Fruit fly (Drosophila melanogaster): ENCODE measurements around the gene CG8679.

CG8679 gene

DNA sequence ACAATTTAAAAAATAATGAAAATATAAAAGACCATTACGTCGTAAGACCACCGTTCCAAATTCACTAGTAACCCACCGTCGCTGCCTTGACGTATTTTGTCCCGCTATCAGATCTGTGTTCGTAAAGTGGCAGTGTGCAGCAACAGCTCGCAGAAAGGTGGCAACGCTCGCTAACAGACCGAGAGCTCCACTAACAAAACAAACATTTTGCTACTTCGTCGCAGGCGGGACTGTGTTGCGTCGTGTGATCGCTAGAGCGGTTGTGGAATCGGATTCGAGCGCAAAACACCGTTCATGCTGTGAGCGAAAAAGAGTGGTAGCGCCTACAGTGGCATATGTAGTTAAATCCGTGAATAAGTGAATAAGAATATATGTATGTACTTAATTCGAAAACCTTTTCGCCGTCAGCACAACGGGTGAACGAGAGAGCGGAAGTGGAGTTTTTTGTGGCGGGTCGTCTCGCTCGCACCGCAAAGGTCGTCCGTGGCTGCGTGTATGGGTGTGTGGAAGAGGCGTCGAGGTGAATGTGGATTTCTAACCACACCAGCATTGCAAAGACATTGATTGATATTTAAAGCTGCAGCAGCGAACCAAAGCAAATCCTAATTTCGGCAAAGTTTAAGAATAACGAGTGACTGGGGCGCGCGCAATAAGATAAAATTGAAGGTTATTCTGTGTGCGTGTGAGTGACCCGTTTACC is 18.9 kb upstream of the CG8679 start, which contains the start of gene Hr39 (continued):
- TF ChIP-seq cato (GFP tag; optimal IDR thresholded peaks at IDR 0.05; ENCODE audit: borderline replicate concordance) (no peak), CG13894 (tag; optimal IDR thresholded peaks at IDR 0.05) (peak; percentile 26), CG32767 (GFP tag; IDR thresholded peaks at IDR 0.05) (no peak), wor (GFP tag; IDR thresholded peaks at IDR 0.05) (no peak), CG15514 (GFP tag; optimal IDR thresholded peaks at IDR 0.05) (peak; percentile 87), CG11695 (GFP tag; IDR thresholded peaks at IDR 0.05) (no peak), CG15601 (tag; optimal IDR thresholded peaks at IDR 0.05) (peak; percentile 8), CG17802 (tag; optimal IDR thresholded peaks at IDR 0.05) (peak; percentile 69), oc (tag; optimal IDR thresholded peaks at IDR 0.05) (peak; percentile 21), CG18619 (GFP tag; optimal IDR thresholded peaks at IDR 0.05) (peak; percentile 48), klu (GFP tag; IDR thresholded peaks at IDR 0.05) (no peak), CG30431 (GFP tag; optimal IDR thresholded peaks at IDR 0.05) (no peak), Ravus (GFP tag; IDR thresholded peaks at IDR 0.05) (no peak), CG31365 (tag; optimal IDR thresholded peaks at IDR 0.05) (no peak), hb (GFP tag; IDR thresholded peaks at IDR 0.05; ENCODE audit: partially characterized antibody) (no peak), gt (GFP tag; IDR thresholded peaks at IDR 0.05) (no peak), Sox100B (GFP tag; optimal IDR thresholded peaks at IDR 0.05) (peak; percentile 3), CG16815 (GFP tag; optimal IDR thresholded peaks at IDR 0.05) (no peak), CG1792 (GFP tag; optimal IDR thresholded peaks at IDR 0.05) (no peak), CG8388 (GFP tag; optimal IDR thresholded peaks at IDR 0.05) (no peak), CG15073 (GFP tag; optimal IDR thresholded peaks at IDR 0.05) (no peak), pb (GFP tag; optimal IDR thresholded peaks at IDR 0.05) (no peak), NC2β (GFP tag; optimal IDR thresholded peaks at IDR 0.05) (peak; percentile 16), trh (GFP tag; optimal IDR thresholded peaks at IDR 0.05) (no peak), sisA (GFP tag; IDR thresholded peaks at IDR 0.05) (no peak), CG2875 (GFP tag; optimal IDR thresholded peaks at IDR 0.05) (no peak), gsb-n (tag; optimal IDR thresholded peaks at IDR 0.05) (no peak), Atf-2 (GFP tag; optimal IDR thresholded peaks at IDR 0.05) (no peak), CG32532 (GFP tag; IDR thresholded peaks at IDR 0.05) (no peak), Dek (tag; optimal IDR thresholded peaks at IDR 0.05) (no peak), sqz (GFP tag; optimal IDR thresholded peaks at IDR 0.05) (peak; percentile 69), slou (GFP tag; optimal IDR thresholded peaks at IDR 0.05) (no peak), abd-A (tag; optimal IDR thresholded peaks at IDR 0.05) (peak; percentile 55), mirr (GFP tag; optimal IDR thresholded peaks at IDR 0.05) (peak; percentile 28), Hey (tag; optimal IDR thresholded peaks at IDR 0.05) (no peak), Mad (GFP tag; optimal IDR thresholded peaks at IDR 0.05) (peak; percentile 57), CG12104 (GFP tag; optimal IDR thresholded peaks at IDR 0.05) (no peak), tio (GFP tag; optimal IDR thresholded peaks at IDR 0.05) (no peak), CG13296 (GFP tag; optimal IDR thresholded peaks at IDR 0.05) (peak; percentile 14), en (GFP tag; optimal IDR thresholded peaks at IDR 0.05) (no peak), Abd-B (GFP tag; optimal IDR thresholded peaks at IDR 0.05) (peak; percentile 57), CG1024 (GFP tag; IDR thresholded peaks at IDR 0.05) (no peak), CG8924 (tag; optimal IDR thresholded peaks at IDR 0.05) (peak; percentile 58), ind (GFP tag; optimal IDR thresholded peaks at IDR 0.05) (no peak), Pdp1 (GFP tag; optimal IDR thresholded peaks at IDR 0.05) (peak in 1 of 2 experiments; percentile 85), crol (GFP tag; IDR thresholded peaks at IDR 0.05) (no peak), CG10274 (GFP tag; optimal IDR thresholded peaks at IDR 0.05) (no peak), pfk (GFP tag; optimal IDR thresholded peaks at IDR 0.05) (peak; percentile 98), cas (GFP tag; IDR thresholded peaks at IDR 0.05) (no peak), Hr3 (GFP tag; optimal IDR thresholded peaks at IDR 0.05) (peak; percentile 6)

All from whole organism, embryonic.